Fruit fly (Drosophila melanogaster): ENCODE data around the gene Anp.
A peak's percentile ranks its signal among the peaks of the same experiment; 100 is the strongest.

The Anp gene

dm6 chr3R:30193826-30194225 is 15.9 kb upstream of the Anp start (continued):
- TF ChIP-seq CG17612 (GFP tag; IDR thresholded peaks at IDR 0.05) (0 out of 2 replicates have a peak, but pooled peaks have one; percentile 24), CG9215 (GFP tag; IDR thresholded peaks at IDR 0.05) (no peak), CG4424 (GFP tag; optimal IDR thresholded peaks at IDR 0.05) (no peak), lab (GFP tag; optimal IDR thresholded peaks at IDR 0.05) (peak; percentile 31), CG14014 (GFP tag; IDR thresholded peaks at IDR 0.05) (peak; percentile 22; the same call in 1 of the 2 replicates), sob (GFP tag; IDR thresholded peaks at IDR 0.05) (peak; percentile 35; the same call in 1 of the 2 replicates), CG5953 (GFP tag; IDR thresholded peaks at IDR 0.05) (peak; percentile 20; the same call in 1 of the 2 replicates), mirr (GFP tag; optimal IDR thresholded peaks at IDR 0.05) (peak; percentile 25), otp (GFP tag; IDR thresholded peaks at IDR 0.05) (0 out of 3 replicates have a peak, but pooled peaks have one; percentile 22)

DNA sequence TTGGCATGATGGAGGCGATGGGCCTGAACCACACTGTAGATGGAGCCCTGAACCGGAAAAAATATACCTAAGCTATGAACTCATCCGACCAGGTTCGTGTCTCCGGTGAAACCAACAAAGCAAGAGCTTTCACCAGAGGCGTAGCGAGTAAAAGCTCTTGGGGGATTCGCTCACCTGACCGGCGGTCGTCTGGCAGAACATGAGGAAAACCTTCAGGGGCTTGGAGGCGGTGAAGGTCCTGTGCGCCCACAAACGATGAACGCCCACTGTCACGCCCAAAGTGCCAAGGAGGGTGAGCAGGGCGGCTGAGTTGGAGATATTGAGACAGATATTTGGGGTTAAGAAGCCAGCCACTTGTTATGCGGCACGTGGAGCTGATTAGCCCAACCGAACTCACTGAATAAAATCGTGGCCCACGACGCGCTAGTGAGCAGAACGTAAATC is 14.1 kb upstream of the Anp start:
- peak in 1 of 2 experiments; percentile 4 for TF ChIP-seq Hr78 (GFP tag; optimal IDR thresholded peaks at IDR 0.05)
- no peak for TF ChIP-seq CG18619 (GFP tag; optimal IDR thresholded peaks at IDR 0.05)
- TF ChIP-seq CG17829 (tag; optimal IDR thresholded peaks at IDR 0.05), result peak; percentile 10
- TF ChIP-seq Oaz (GFP tag; IDR thresholded peaks at IDR 0.05), result 0 out of 2 replicates have a peak, but pooled peaks have one; percentile 14
- peak; percentile 45 for TF ChIP-seq Jarid2 (GFP tag; optimal IDR thresholded peaks at IDR 0.05)
- TF ChIP-seq lov (optimal IDR thresholded peaks at IDR 0.05), result no peak
- TF ChIP-seq lov (GFP tag; IDR thresholded peaks at IDR 0.05), result peak; percentile 47; the same call in 1 of the 3 replicates
- no peak for TF ChIP-seq Atf-2 (GFP tag; optimal IDR thresholded peaks at IDR 0.05)
- TF ChIP-seq Med (GFP tag), result peak; percentile 86
- TF ChIP-seq kni (GFP tag; optimal IDR thresholded peaks at IDR 0.05), result no peak
- TF ChIP-seq Fer3 (tag; optimal IDR thresholded peaks at IDR 0.05), result peak; percentile 14
- TF ChIP-seq fru (optimal IDR thresholded peaks at IDR 0.05), result no peak
- no peak for TF ChIP-seq BEAF-32 (GFP tag; optimal IDR thresholded peaks at IDR 0.05)
- TF ChIP-seq ara (GFP tag; IDR thresholded peaks at IDR 0.05), result 0 out of 2 replicates have a peak, but pooled peaks have one; percentile 49
- no peak for TF ChIP-seq vnd (GFP tag; IDR thresholded peaks at IDR 0.05; ENCODE audit: partially characterized antibody)
- TF ChIP-seq D19B (GFP tag; optimal IDR thresholded peaks at IDR 0.05), result no peak
- TF ChIP-seq Ssrp (tag; optimal IDR thresholded peaks at IDR 0.05), result no peak
- TF ChIP-seq Atf6 (GFP tag; IDR thresholded peaks at IDR 0.05), result peak; percentile 15; the same call in 1 of the 2 replicates
- no peak for TF ChIP-seq Bdp1 (GFP tag; optimal IDR thresholded peaks at IDR 0.05)
- no peak for TF ChIP-seq CkIIα-i1 (GFP tag; IDR thresholded peaks at IDR 0.05)
- TF ChIP-seq Opbp (GFP tag; IDR thresholded peaks at IDR 0.05; ENCODE audit: partially characterized antibody), result no peak
- peak; percentile 16 for TF ChIP-seq CG11398 (GFP tag; optimal IDR thresholded peaks at IDR 0.05)
- TF ChIP-seq stwl (tag; optimal IDR thresholded peaks at IDR 0.05), result no peak
- no peak for TF ChIP-seq HLH3B (GFP tag; IDR thresholded peaks at IDR 0.05)
- peak; percentile 59; the same call in 2 of the 3 replicates for TF ChIP-seq CG34422 (GFP tag; IDR thresholded peaks at IDR 0.05)
- no peak for TF ChIP-seq Camta (GFP tag; optimal IDR thresholded peaks at IDR 0.05)
- TF ChIP-seq Ada2b (GFP tag; IDR thresholded peaks at IDR 0.05), result peak; percentile 45
- no peak for TF ChIP-seq CG9797 (GFP tag; optimal IDR thresholded peaks at IDR 0.05)
- peak; percentile 1 for TF ChIP-seq CG13894 (tag; optimal IDR thresholded peaks at IDR 0.05)
- peak; percentile 35; the same call in 1 of the 3 replicates for TF ChIP-seq CG11560 (tag; IDR thresholded peaks at IDR 0.05)
- peak; percentile 63 for TF ChIP-seq CG3847 (GFP tag; IDR thresholded peaks at IDR 0.05)
- peak; percentile 6 for TF ChIP-seq CG5245 (GFP tag; optimal IDR thresholded peaks at IDR 0.05)
- peak; percentile 60 for TF ChIP-seq Deaf1 (tag; optimal IDR thresholded peaks at IDR 0.05)
- peak; percentile 43; the same call in 1 of the 2 replicates for TF ChIP-seq Xrp1 (GFP tag; IDR thresholded peaks at IDR 0.05)
- no peak for TF ChIP-seq sens (GFP tag)
- TF ChIP-seq CG3163 (GFP tag; optimal IDR thresholded peaks at IDR 0.05), result peak; percentile 20
- no peak; the same call in 1 of the 2 replicates for TF ChIP-seq CG4360 (GFP tag; IDR thresholded peaks at IDR 0.05)
- no peak for TF ChIP-seq vfl (GFP tag; optimal IDR thresholded peaks at IDR 0.05)
- TF ChIP-seq CG7556 (GFP tag; optimal IDR thresholded peaks at IDR 0.05), result no peak
- peak; percentile 18; the same call in 1 of the 2 replicates for TF ChIP-seq CG7372 (GFP tag; IDR thresholded peaks at IDR 0.05)
- TF ChIP-seq phol (tag; optimal IDR thresholded peaks at IDR 0.05), result peak; percentile 10
